Worm (Caenorhabditis elegans): ENCODE measurements around the gene T07E3.3.

ce11 chrIII:6897587-6898064 lies 6.1 kb upstream of the T07E3.3 start, which contains the start of gene T07E3.4:
- TF ChIP-seq gmeb-2 (tag; optimal IDR thresholded peaks at IDR 0.05) (no peak), K09A11.1 (tag; optimal IDR thresholded peaks at IDR 0.05; ENCODE audit: insufficient read depth) (no peak), fkh-10 (GFP tag; optimal IDR thresholded peaks at IDR 0.05) (no peak), ceh-22 (tag; optimal IDR thresholded peaks at IDR 0.05) (no peak), lim-6 (tag; optimal IDR thresholded peaks at IDR 0.05) (no peak), sox-4 (tag; optimal IDR thresholded peaks at IDR 0.05) (no peak)

Measured in whole organism, late embryonic.